Fruit fly (Drosophila melanogaster) whole organism, prepupa: ENCODE measurements around the gene ND-42.
A peak's percentile ranks its signal among the peaks of the same experiment; 100 is the strongest.

Experiments
- Blimp-1 ChIP-seq: fragments of 200-800 bp; sonication (Bioruptor generic); optimal IDR thresholded peaks from 3 replicates; lab custom pipeline; 2017; ENCODE audit warnings: missing biosample characterization, missing genetic modification characterization, mild to moderate bottlenecking, moderate library complexity, missing genetic modification reagents
- CG10669 ChIP-seq: fragments of 200-800 bp; sonication (Bioruptor generic); optimal IDR thresholded peaks from 3 replicates; lab custom pipeline; 2018; ENCODE audit warnings: missing biosample characterization, mild to moderate bottlenecking, missing genetic modification characterization, moderate library complexity
- CG11294 ChIP-seq: fragments of 200-800 bp; sonication (Bioruptor generic); IDR thresholded peaks from 2 replicates; pipeline ENCODE4 v1.3.6; 2022; ENCODE audit warnings: missing biosample characterization, missing genetic modification characterization
- CG11762 ChIP-seq: fragments of 200-800 bp; sonication (Bioruptor generic); optimal IDR thresholded peaks from 3 replicates; lab custom pipeline; 2016; ENCODE audit warnings: missing biosample characterization, missing genetic modification characterization; ENCODE audit not compliant: insufficient read depth
- CG11902 ChIP-seq: fragments of 200-800 bp; sonication (Bioruptor generic); optimal IDR thresholded peaks from 3 replicates; lab custom pipeline; 2016; ENCODE audit warnings: missing biosample characterization, missing genetic modification characterization
- CG15336 ChIP-seq: fragments of 200-800 bp; sonication (Bioruptor generic); IDR thresholded peaks from 2 replicates; pipeline ENCODE4 v1.3.6; 2022; ENCODE audit warnings: missing biosample characterization, missing genetic modification characterization
- CG1621 ChIP-seq: fragments of 200-800 bp; sonication (Bioruptor generic); optimal IDR thresholded peaks from 3 replicates; lab custom pipeline; 2018; ENCODE audit warnings: missing biosample characterization, mild to moderate bottlenecking, missing genetic modification characterization
- CG16779 ChIP-seq: fragments of 200-800 bp; sonication (Bioruptor generic); optimal IDR thresholded peaks from 3 replicates; lab custom pipeline; 2017; ENCODE audit warnings: missing biosample characterization, mild to moderate bottlenecking, missing genetic modification characterization
- CG3032 ChIP-seq: fragments of 200-800 bp; optimal IDR thresholded peaks from 2 replicates; lab custom pipeline; 2019; ENCODE audit warnings: missing biosample characterization, mild to moderate bottlenecking, missing genetic modification characterization, moderate library complexity
- CG34406 ChIP-seq: fragments of 200-800 bp; sonication (Bioruptor generic); optimal IDR thresholded peaks from 3 replicates; lab custom pipeline; 2016; ENCODE audit warnings: missing biosample characterization, missing genetic modification characterization
- CG4318 ChIP-seq: fragments of 200-800 bp; sonication (Bioruptor generic); optimal IDR thresholded peaks from 3 replicates; lab custom pipeline; 2017; ENCODE audit warnings: missing biosample characterization, mild to moderate bottlenecking, missing genetic modification characterization
- CG6163 ChIP-seq: fragments of 200-800 bp; sonication (Bioruptor generic); IDR thresholded peaks from 3 replicates; pipeline ENCODE4 v1.3.6; 2022; ENCODE audit warnings: missing biosample characterization, missing genetic modification characterization
- CG6792 ChIP-seq: fragments of 200-800 bp; sonication (Bioruptor generic); optimal IDR thresholded peaks from 3 replicates; lab custom pipeline; 2016; ENCODE audit warnings: missing biosample characterization, missing genetic modification characterization
- CG6808 ChIP-seq: fragments of 200-800 bp; sonication (Bioruptor generic); optimal IDR thresholded peaks from 3 replicates; lab custom pipeline; 2017; ENCODE audit warnings: missing biosample characterization, missing genetic modification characterization, mild to moderate bottlenecking, moderate library complexity, missing genetic modification reagents
- CG6854 ChIP-seq: fragments of 200-800 bp; sonication (Bioruptor generic); optimal IDR thresholded peaks from 2 replicates; lab custom pipeline; 2017; ENCODE audit warnings: missing biosample characterization, mild to moderate bottlenecking, missing genetic modification characterization
- CG7368 ChIP-seq: fragments of 200-800 bp; sonication (Bioruptor generic); optimal IDR thresholded peaks from 3 replicates; lab custom pipeline; 2016; ENCODE audit warnings: missing biosample characterization, missing genetic modification characterization
- CG8119 ChIP-seq: fragments of 200-800 bp; sonication (Bioruptor generic); IDR thresholded peaks from 3 replicates; pipeline ENCODE4 v1.3.6; 2022; ENCODE audit warnings: missing biosample characterization, missing genetic modification characterization
- CG8632 ChIP-seq: fragments of 200-800 bp; sonication (Bioruptor generic); optimal IDR thresholded peaks from 3 replicates; lab custom pipeline; 2016; ENCODE audit warnings: missing biosample characterization, missing genetic modification characterization
- CG9139 ChIP-seq: fragments of 200-800 bp; sonication (Bioruptor generic); optimal IDR thresholded peaks from 3 replicates; lab custom pipeline; 2017; ENCODE audit warnings: missing biosample characterization, mild to moderate bottlenecking, missing genetic modification characterization
- Eip75B ChIP-seq: fragments of 200-800 bp; sonication (Bioruptor generic); optimal IDR thresholded peaks from 3 replicates; lab custom pipeline; 2016; ENCODE audit warnings: missing biosample characterization, missing genetic modification characterization
- Eip78C ChIP-seq: fragments of 200-800 bp; sonication (Bioruptor generic); peaks from one replicate; lab custom pipeline; 2016; ENCODE audit warnings: missing biosample characterization, missing genetic modification characterization
- Eip93F ChIP-seq: fragments of 200-800 bp; sonication (Bioruptor generic); optimal IDR thresholded peaks from 2 replicates; lab custom pipeline; 2016; ENCODE audit warnings: missing biosample characterization, mild to moderate bottlenecking, missing genetic modification characterization
- Ets96B ChIP-seq: fragments of 200-800 bp; optimal IDR thresholded peaks from 2 replicates; lab custom pipeline; 2019; ENCODE audit warnings: missing biosample characterization, mild to moderate bottlenecking, missing genetic modification characterization, moderate library complexity
- Gug ChIP-seq: fragments of 200-800 bp; sonication (Bioruptor generic); IDR thresholded peaks from 2 replicates; pipeline ENCODE4 v1.3.6; 2022; ENCODE audit warnings: missing biosample characterization, missing genetic modification characterization
- Hr39 ChIP-seq: fragments of 200-800 bp; sonication (Bioruptor generic); optimal IDR thresholded peaks from 2 replicates; lab custom pipeline; 2016; ENCODE audit warnings: missing biosample characterization, missing genetic modification characterization
- Hr4 ChIP-seq: fragments of 200-800 bp; sonication (Bioruptor generic); optimal IDR thresholded peaks from 3 replicates; lab custom pipeline; 2016; ENCODE audit warnings: missing biosample characterization, missing genetic modification characterization
- Lpt ChIP-seq: fragments of 200-800 bp; sonication (Bioruptor generic); optimal IDR thresholded peaks from 3 replicates; lab custom pipeline; 2016; ENCODE audit warnings: missing biosample characterization, missing genetic modification characterization
- Met ChIP-seq: fragments of 200-800 bp; sonication (Bioruptor generic); optimal IDR thresholded peaks from 3 replicates; lab custom pipeline; 2016; ENCODE audit warnings: missing biosample characterization, missing genetic modification characterization
- OdsH ChIP-seq: fragments of 200-800 bp; sonication (Bioruptor generic); optimal IDR thresholded peaks from 3 replicates; lab custom pipeline; 2016; ENCODE audit warnings: missing biosample characterization, missing genetic modification characterization
- Smox ChIP-seq: fragments of 200-800 bp; sonication (Bioruptor generic); optimal IDR thresholded peaks from 3 replicates; lab custom pipeline; 2016; ENCODE audit warnings: missing biosample characterization, missing genetic modification characterization
- Sox102F ChIP-seq: fragments of 200-800 bp; sonication (Bioruptor generic); optimal IDR thresholded peaks from 2 replicates; lab custom pipeline; 2016; ENCODE audit warnings: missing biosample characterization, mild to moderate bottlenecking, missing genetic modification characterization
- Sox15 ChIP-seq: fragments of 200-800 bp; sonication (Bioruptor generic); optimal IDR thresholded peaks from 3 replicates; lab custom pipeline; 2016; ENCODE audit warnings: missing biosample characterization, missing genetic modification characterization
- acj6 ChIP-seq: fragments of 200-800 bp; sonication (Bioruptor generic); optimal IDR thresholded peaks from 3 replicates; lab custom pipeline; 2016; ENCODE audit warnings: missing biosample characterization, missing genetic modification characterization
- cyc ChIP-seq: fragments of 200-800 bp; sonication (Bioruptor generic); optimal IDR thresholded peaks from 3 replicates; lab custom pipeline; 2016; ENCODE audit warnings: missing biosample characterization, missing genetic modification characterization
- dac ChIP-seq: fragments of 200-800 bp; sonication (Bioruptor generic); optimal IDR thresholded peaks from 2 replicates; lab custom pipeline; 2017; ENCODE audit warnings: missing biosample characterization, mild to moderate bottlenecking, missing genetic modification characterization
- dsx ChIP-seq: fragments of 200-800 bp; optimal IDR thresholded peaks from 3 replicates; lab custom pipeline; 2019; ENCODE audit warnings: missing biosample characterization, mild to moderate bottlenecking, missing genetic modification characterization, moderate library complexity; ENCODE audit not compliant: poor library complexity, severe bottlenecking
- eg ChIP-seq: fragments of 200-800 bp; sonication (Bioruptor generic); IDR thresholded peaks from 3 replicates; pipeline ENCODE4 v1.3.6; 2022; ENCODE audit warnings: missing biosample characterization, missing genetic modification characterization
- fd85E ChIP-seq: fragments of 200-800 bp; sonication (Bioruptor generic); optimal IDR thresholded peaks from 3 replicates; lab custom pipeline; 2016; ENCODE audit warnings: missing biosample characterization, missing genetic modification characterization
- fkh ChIP-seq: fragments of 200-800 bp; sonication (Bioruptor generic); optimal IDR thresholded peaks from 3 replicates; lab custom pipeline; 2017; ENCODE audit warnings: missing biosample characterization, mild to moderate bottlenecking, missing genetic modification characterization, moderate library complexity
- pdm3 ChIP-seq: fragments of 200-800 bp; sonication (Bioruptor generic); optimal IDR thresholded peaks from 3 replicates; lab custom pipeline; 2016; ENCODE audit warnings: missing biosample characterization, missing genetic modification characterization
- salr ChIP-seq, 2 experiments: fragments of 200-800 bp; sonication (Bioruptor generic); optimal IDR thresholded peaks; 3 replicates each; lab custom pipeline; 2016 to 2018; ENCODE audit warnings: missing biosample characterization in 2 of 2, missing genetic modification characterization in 2 of 2, mild to moderate bottlenecking in 1 of 2
- spab ChIP-seq: fragments of 200-800 bp; sonication (Bioruptor generic); optimal IDR thresholded peaks from 2 replicates; lab custom pipeline; 2017; ENCODE audit warnings: missing biosample characterization, mild to moderate bottlenecking, missing genetic modification characterization, missing genetic modification reagents
- ss ChIP-seq, 2 experiments: fragments of 200-800 bp; sonication (Bioruptor generic); optimal IDR thresholded peaks; 2 replicates in 1 of 2; 3 replicates in 1 of 2; lab custom pipeline; 2017 to 2018; ENCODE audit warnings: mild to moderate bottlenecking in 2 of 2, missing biosample characterization in 2 of 2, missing genetic modification characterization in 2 of 2, moderate library complexity in 1 of 2
- svp ChIP-seq: fragments of 200-800 bp; sonication (Bioruptor generic); peaks from one replicate; lab custom pipeline; 2016; ENCODE audit warnings: missing biosample characterization, missing genetic modification characterization
- vri ChIP-seq: fragments of 200-800 bp; sonication (Bioruptor generic); optimal IDR thresholded peaks from 3 replicates; lab custom pipeline; 2016; ENCODE audit warnings: missing biosample characterization, mild to moderate bottlenecking, missing genetic modification characterization

Gene ND-42

DNA sequence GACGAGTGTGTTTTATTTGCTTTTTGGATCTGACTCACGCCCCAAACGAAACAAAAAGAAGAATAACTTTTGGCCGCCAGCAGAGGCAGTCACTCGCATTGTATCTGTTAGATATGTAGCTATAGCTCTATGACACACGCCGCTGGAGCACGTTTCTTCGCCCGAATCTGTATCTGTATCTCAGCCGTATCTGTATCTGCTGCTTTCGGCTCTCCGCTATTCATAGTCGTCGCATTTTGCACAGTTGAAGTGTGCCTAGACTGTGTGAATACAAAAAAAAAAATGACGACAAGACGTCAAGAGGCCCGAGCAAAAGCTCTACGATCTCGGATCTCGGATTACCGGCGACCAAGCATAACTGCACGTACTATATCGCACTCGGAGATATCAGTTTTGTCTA is 19.2 kb downstream of the ND-42 start:
- TF ChIP-seq cyc (GFP tag; lab: Kevin White, UChicago) (no peak), CG6854 (GFP tag; lab: Kevin White, UChicago) (no peak), Hr4 (no peak), acj6 (GFP tag; lab: Kevin White, UChicago) (no peak), Sox15 (GFP tag; lab: Kevin White, UChicago) (no peak), svp (GFP tag; lab: Kevin White, UChicago) (no peak), Gug (GFP tag; lab: Robert Waterston, UW) (no peak), Eip75B (GFP tag; lab: Kevin White, UChicago) (no peak), CG6163 (0 out of 3 replicates have a peak, but pooled peaks have one; percentile 16), salr (GFP tag; optimal IDR thresholded peaks at IDR 0.05; lab: Kevin White, UChicago) (no peak), fkh (GFP tag; lab: Kevin White, UChicago) (peak; percentile 33), pdm3 (GFP tag; lab: Kevin White, UChicago) (no peak), ss (GFP tag; optimal IDR thresholded peaks at IDR 0.05; lab: Kevin White, UChicago) (no peak), CG11902 (GFP tag; lab: Kevin White, UChicago) (no peak), CG10669 (GFP tag; lab: Kevin White, UChicago) (no peak), Sox102F (GFP tag; lab: Kevin White, UChicago) (no peak), Ets96B (no peak)

- TF ChIP-seq ss (GFP tag; optimal IDR thresholded peaks at IDR 0.05; lab: Kevin White, UChicago) (no peak), Smox (no peak), CG10669 (GFP tag; lab: Kevin White, UChicago) (no peak), fkh (GFP tag; lab: Kevin White, UChicago) (no peak), dac (no peak), Met (GFP tag; lab: Kevin White, UChicago) (no peak), CG4318 (GFP tag; lab: Kevin White, UChicago) (no peak), fd85E (GFP tag; lab: Kevin White, UChicago) (no peak), CG11294 (no peak), OdsH (no peak), Gug (GFP tag; lab: Robert Waterston, UW) (no peak), CG15336 (GFP tag; lab: Robert Waterston, UW) (no peak)
Measured at dm6 chr3R:22047412-22047811, 19.9 kb downstream of the ND-42 start.

DNA sequence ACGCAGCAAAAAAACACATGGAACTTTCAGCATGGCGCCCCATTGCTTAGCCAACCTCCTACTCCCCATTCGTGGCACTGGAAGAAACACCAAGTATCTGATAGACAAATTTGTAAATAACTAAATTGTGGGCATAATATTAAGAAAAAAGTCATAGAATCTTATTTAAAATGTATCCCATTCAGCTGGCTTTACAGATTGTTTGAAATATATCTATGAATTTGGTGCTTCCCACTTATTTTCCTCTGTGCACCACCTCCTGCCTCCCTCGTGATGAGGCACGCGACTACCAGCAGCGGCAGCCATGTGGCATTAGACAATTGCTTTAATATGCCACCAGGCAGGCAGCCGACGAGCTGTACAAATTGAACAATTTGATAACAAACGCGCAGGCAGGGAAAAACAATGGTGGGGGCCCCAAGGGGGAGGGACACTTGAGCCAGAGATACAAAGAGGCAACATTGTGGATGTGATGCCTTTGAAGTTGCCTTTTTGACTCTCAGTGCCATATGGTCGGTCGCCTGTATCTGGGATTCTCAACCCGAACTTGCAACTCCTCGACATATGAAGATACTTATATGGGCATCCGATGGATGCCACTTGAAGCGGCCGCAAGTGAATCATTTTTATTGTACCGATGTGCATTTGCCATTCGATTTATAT is 21.8 kb downstream of the ND-42 start:
- TF ChIP-seq CG11294 (peak; percentile 60), CG1621 (tag; lab: Kevin White, UChicago) (no peak), eg (GFP tag; lab: Robert Waterston, UW) (peak; percentile 82), Eip93F (GFP tag; lab: Kevin White, UChicago) (no peak), spab (peak; percentile 41), CG8119 (GFP tag; lab: Robert Waterston, UW) (peak; percentile 85), salr (GFP tag; optimal IDR thresholded peaks at IDR 0.05; lab: Kevin White, UChicago) (peak in 1 of 2 experiments; percentile 50), CG9139 (GFP tag; lab: Kevin White, UChicago) (no peak), CG7368 (GFP tag; lab: Kevin White, UChicago) (no peak), vri (peak; percentile 1), Sox15 (GFP tag; lab: Kevin White, UChicago) (no peak), CG6808 (GFP tag; lab: Kevin White, UChicago) (peak; percentile 23), Met (GFP tag; lab: Kevin White, UChicago) (peak; percentile 39), CG11762 (GFP tag; lab: Kevin White, UChicago) (peak; percentile 28), Hr39 (GFP tag; lab: Kevin White, UChicago) (peak; percentile 12), dsx (GFP tag; lab: Kevin White, UChicago) (peak; percentile 62), CG16779 (tag; lab: Kevin White, UChicago) (peak; percentile 6), Eip75B (GFP tag; lab: Kevin White, UChicago) (peak; percentile 50), CG6792 (peak; percentile 29), Sox102F (GFP tag; lab: Kevin White, UChicago) (no peak), Lpt (GFP tag; lab: Kevin White, UChicago) (peak; percentile 65), fd85E (GFP tag; lab: Kevin White, UChicago) (no peak), Eip78C (peak; percentile 85), CG11902 (GFP tag; lab: Kevin White, UChicago) (no peak), Smox (no peak), CG34406 (GFP tag; lab: Kevin White, UChicago) (no peak), svp (GFP tag; lab: Kevin White, UChicago) (no peak), Blimp-1 (GFP tag; lab: Kevin White, UChicago) (no peak), CG10669 (GFP tag; lab: Kevin White, UChicago) (peak; percentile 52), acj6 (GFP tag; lab: Kevin White, UChicago) (peak; percentile 36), CG8632 (GFP tag; lab: Kevin White, UChicago) (peak; percentile 31), CG3032 (tag; lab: Kevin White, UChicago) (peak; percentile 35)
